In the genomic region with DNA sequence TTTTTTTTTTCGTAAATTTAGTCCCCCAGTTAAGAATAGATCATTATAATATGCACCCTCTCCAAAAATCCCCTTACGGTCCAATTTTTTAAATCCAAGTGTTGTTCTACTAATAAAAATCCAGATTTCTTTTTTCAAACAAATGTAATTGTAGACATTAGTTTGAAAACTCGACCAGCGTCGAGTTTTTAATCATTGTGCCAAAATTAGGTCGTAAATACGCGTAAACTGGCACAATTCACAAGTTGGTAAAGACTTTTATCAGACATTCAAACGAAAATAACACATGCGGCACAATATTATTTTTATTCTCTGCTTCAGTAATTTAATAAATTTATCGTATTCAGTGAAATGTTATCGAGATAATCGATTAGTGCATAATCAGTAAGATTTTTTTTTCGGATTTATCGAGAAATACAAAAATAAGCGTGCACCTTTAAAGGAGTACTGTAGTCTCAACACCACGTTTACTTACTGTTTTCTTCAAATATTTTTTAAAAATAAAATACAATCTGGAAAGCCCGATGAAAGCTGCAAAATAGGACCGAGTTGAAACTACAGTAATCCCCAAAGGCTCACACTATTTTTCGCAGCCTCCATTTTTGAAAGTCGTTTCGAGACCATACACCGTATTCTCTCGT, we compare ENCODE assay signal across 4 worm cellular contexts.
A peak's percentile ranks its signal among the peaks of the same experiment; 100 is the strongest.
TF ChIP-seq lines count a peak whose summit lies in the region.

C34B4.4 (plus strand) TSS at position 276 of the 641 bp plus-strand sequence.

TF ChIP-seq in whole organism, L1 larva, 84 proteins besides CTCF, POLR2A, EP300 and RAD21 (continued from another document and continues in another):
- TF ChIP-seq nhr-47 (tag; optimal IDR thresholded peaks at IDR 0.05; lab: Kevin White, UChicago): no peak
- TF ChIP-seq unc-30 (tag; optimal IDR thresholded peaks at IDR 0.05; lab: Kevin White, UChicago): no peak
- no peak for TF ChIP-seq sox-4 (tag; optimal IDR thresholded peaks at IDR 0.05; lab: Kevin White, UChicago)
- peak; percentile 29 for TF ChIP-seq nhr-90 (tag; optimal IDR thresholded peaks at IDR 0.05; lab: Kevin White, UChicago; ENCODE audit: poor library complexity)
- TF ChIP-seq nhr-20 (tag; optimal IDR thresholded peaks at IDR 0.05; lab: Kevin White, UChicago): no peak
- TF ChIP-seq zag-1 (tag; optimal IDR thresholded peaks at IDR 0.05; lab: Kevin White, UChicago): no peak
- TF ChIP-seq snpc-4 (tag; optimal IDR thresholded peaks at IDR 0.05; lab: Kevin White, UChicago): no peak
- TF ChIP-seq dpl-1 (GFP tag; optimal IDR thresholded peaks at IDR 0.05; lab: Kevin White, UChicago): no peak
- TF ChIP-seq efl-1 (optimal IDR thresholded peaks at IDR 0.05; lab: Kevin White, UChicago): no peak
- peak in 1 of 2 experiments; percentile 16 for TF ChIP-seq efl-1 (GFP tag; optimal IDR thresholded peaks at IDR 0.05 in 1 of 2; lab: Kevin White, UChicago)
- TF ChIP-seq nhr-28 (tag; optimal IDR thresholded peaks at IDR 0.05; lab: Kevin White, UChicago): no peak
- TF ChIP-seq nhr-19 (GFP tag; conservative IDR thresholded peaks at IDR 0.05; lab: Robert Waterston, UW): peak; percentile 19; the same call in 1 of the 2 replicates
- no peak for TF ChIP-seq lin-35 (GFP tag; optimal IDR thresholded peaks at IDR 0.05; lab: Kevin White, UChicago)
- TF ChIP-seq ceh-90 (tag; optimal IDR thresholded peaks at IDR 0.05; lab: Kevin White, UChicago): no peak
- no peak for TF ChIP-seq hlh-17 (GFP tag; optimal IDR thresholded peaks at IDR 0.05; lab: Kevin White, UChicago; ENCODE audit: borderline replicate concordance)
- no peak for TF ChIP-seq ets-5 (GFP tag; IDR thresholded peaks at IDR 0.05; lab: Robert Waterston, UW)
- no peak for TF ChIP-seq fkh-4 (tag; optimal IDR thresholded peaks at IDR 0.05; lab: Kevin White, UChicago; ENCODE audit: borderline replicate concordance)
- TF ChIP-seq snu-23 (GFP tag; optimal IDR thresholded peaks at IDR 0.05; lab: Kevin White, UChicago): peak; percentile 0
- TF ChIP-seq skn-1 (tag; optimal IDR thresholded peaks at IDR 0.05; lab: Kevin White, UChicago): no peak
- no peak for TF ChIP-seq sptf-1 (tag; optimal IDR thresholded peaks at IDR 0.05; lab: Kevin White, UChicago)
- no peak for TF ChIP-seq isw-1 (GFP tag; IDR thresholded peaks at IDR 0.05; lab: Robert Waterston, UW)
- TF ChIP-seq ceh-63 (GFP tag; optimal IDR thresholded peaks at IDR 0.05; lab: Kevin White, UChicago): no peak
- no peak for TF ChIP-seq dsc-1 (tag; optimal IDR thresholded peaks at IDR 0.05; lab: Kevin White, UChicago)
- no peak for TF ChIP-seq ztf-11 (tag; optimal IDR thresholded peaks at IDR 0.05; lab: Kevin White, UChicago)
- no peak for TF ChIP-seq rnt-1 (tag; optimal IDR thresholded peaks at IDR 0.05; lab: Kevin White, UChicago)
- TF ChIP-seq nhr-77 (tag; optimal IDR thresholded peaks at IDR 0.05; lab: Kevin White, UChicago): no peak
- no peak for TF ChIP-seq egl-27 (tag; optimal IDR thresholded peaks at IDR 0.05; lab: Kevin White, UChicago)
- TF ChIP-seq lin-39 (tag; optimal IDR thresholded peaks at IDR 0.05; lab: Kevin White, UChicago): no peak
- TF ChIP-seq hlh-4 (tag; optimal IDR thresholded peaks at IDR 0.05; lab: Kevin White, UChicago): no peak
- TF ChIP-seq lsy-2 (tag; optimal IDR thresholded peaks at IDR 0.05; lab: Kevin White, UChicago): no peak
- no peak for TF ChIP-seq ceh-88 (GFP tag; IDR thresholded peaks at IDR 0.05; lab: Robert Waterston, UW)
- no peak for TF ChIP-seq unc-98 (GFP tag; IDR thresholded peaks at IDR 0.05; lab: Robert Waterston, UW)

TF ChIP-seq in whole organism, L3 larva, 47 proteins besides CTCF, POLR2A, EP300 and RAD21 (continued from another document):
- TF ChIP-seq nhr-43 (tag; optimal IDR thresholded peaks at IDR 0.05; lab: Kevin White, UChicago; ENCODE audit: poor library complexity, severe bottlenecking): peak; percentile 40
- no peak for TF ChIP-seq fkh-10 (GFP tag; optimal IDR thresholded peaks at IDR 0.05; lab: Kevin White, UChicago)
- no peak for TF ChIP-seq unc-62 (GFP tag; optimal IDR thresholded peaks at IDR 0.05; lab: Kevin White, UChicago)
- TF ChIP-seq aly-2 (tag; optimal IDR thresholded peaks at IDR 0.05; lab: Kevin White, UChicago): no peak
- TF ChIP-seq ztf-4 (tag; optimal IDR thresholded peaks at IDR 0.05; lab: Kevin White, UChicago): no peak
- peak; percentile 38 for TF ChIP-seq elt-2 (tag; optimal IDR thresholded peaks at IDR 0.05; lab: Kevin White, UChicago)

TF ChIP-seq in whole organism, L4 larva, 104 proteins besides CTCF, POLR2A, EP300 and RAD21 (continued from another document):
- TF ChIP-seq mdt-29 (GFP tag; IDR thresholded peaks at IDR 0.05; lab: Robert Waterston, UW) (no peak), T26A8.4 (GFP tag; IDR thresholded peaks at IDR 0.05; lab: Robert Waterston, UW) (no peak), lin-39 (tag; optimal IDR thresholded peaks at IDR 0.05; lab: Kevin White, UChicago) (no peak), jun-1 (tag; optimal IDR thresholded peaks at IDR 0.05; lab: Kevin White, UChicago) (no peak), aha-1 (tag; lab: Kevin White, UChicago) (peak; percentile 90), lin-15B (tag; optimal IDR thresholded peaks at IDR 0.05; lab: Kevin White, UChicago) (no peak), lin-1 (GFP tag; IDR thresholded peaks at IDR 0.05; lab: Robert Waterston, UW) (no peak), daf-8 (GFP tag; IDR thresholded peaks at IDR 0.05; lab: Robert Waterston, UW) (no peak), mep-1 (tag; optimal IDR thresholded peaks at IDR 0.05; lab: Kevin White, UChicago) (peak; percentile 4), T20F7.1 (GFP tag; optimal IDR thresholded peaks at IDR 0.05; lab: Kevin White, UChicago) (peak; percentile 1), nhr-41 (GFP tag; IDR thresholded peaks at IDR 0.05; lab: Robert Waterston, UW) (no peak), mdl-1 (tag; optimal IDR thresholded peaks at IDR 0.05; lab: Kevin White, UChicago) (no peak), ama-1 (optimal IDR thresholded peaks at IDR 0.05; lab: Kevin White, UChicago) (peak; percentile 36), zag-1 (tag; optimal IDR thresholded peaks at IDR 0.05; lab: Kevin White, UChicago) (no peak), arid-1 (GFP tag; conservative IDR thresholded peaks at IDR 0.05; lab: Robert Waterston, UW) (no peak), zfp-2 (tag; optimal IDR thresholded peaks at IDR 0.05; lab: Kevin White, UChicago) (no peak), lir-3 (tag; optimal IDR thresholded peaks at IDR 0.05; lab: Kevin White, UChicago) (no peak), ZK546.5 (tag; optimal IDR thresholded peaks at IDR 0.05; lab: Kevin White, UChicago) (no peak), ceh-62 (tag; optimal IDR thresholded peaks at IDR 0.05; lab: Kevin White, UChicago) (no peak), nhr-10 (tag; optimal IDR thresholded peaks at IDR 0.05; lab: Kevin White, UChicago) (peak; percentile 9), ceh-82 (tag; optimal IDR thresholded peaks at IDR 0.05; lab: Kevin White, UChicago) (no peak), madf-9 (GFP tag; conservative IDR thresholded peaks at IDR 0.05; lab: Robert Waterston, UW) (no peak), nhr-25 (tag; optimal IDR thresholded peaks at IDR 0.05; lab: Kevin White, UChicago; ENCODE audit: borderline replicate concordance, insufficient read depth) (no peak), dve-1 (tag; optimal IDR thresholded peaks at IDR 0.05; lab: Kevin White, UChicago; ENCODE audit: insufficient read depth) (no peak), ctbp-1 (GFP tag; IDR thresholded peaks at IDR 0.05; lab: Robert Waterston, UW) (0 out of 2 replicates have a peak, but pooled peaks have one; percentile 7), unc-130 (GFP tag; optimal IDR thresholded peaks at IDR 0.05; lab: Kevin White, UChicago) (no peak), fkh-10 (GFP tag; optimal IDR thresholded peaks at IDR 0.05; lab: Kevin White, UChicago) (no peak), mxl-2 (GFP tag; conservative IDR thresholded peaks at IDR 0.05; lab: Robert Waterston, UW) (no peak), Y75B8A.6 (GFP tag; IDR thresholded peaks at IDR 0.05; lab: Robert Waterston, UW) (no peak), spr-3 (GFP tag; optimal IDR thresholded peaks at IDR 0.05; lab: Kevin White, UChicago) (peak; percentile 47), nhr-6 (tag; optimal IDR thresholded peaks at IDR 0.05; lab: Kevin White, UChicago) (no peak), ztf-11 (tag; optimal IDR thresholded peaks at IDR 0.05; lab: Kevin White, UChicago) (no peak), lin-38 (GFP tag; IDR thresholded peaks at IDR 0.05; lab: Robert Waterston, UW) (peak; percentile 31; the same call in 1 of the 2 replicates), Y48G9A.11 (GFP tag; IDR thresholded peaks at IDR 0.05; lab: Robert Waterston, UW) (0 out of 2 replicates have a peak, but pooled peaks have one; percentile 18), nhr-102 (tag; optimal IDR thresholded peaks at IDR 0.05; lab: Kevin White, UChicago) (peak; percentile 25), fos-1 (tag; optimal IDR thresholded peaks at IDR 0.05; lab: Kevin White, UChicago) (no peak), pha-4 (GFP tag; IDR thresholded peaks at IDR 0.05; lab: Robert Waterston, UW) (no peak), pha-4 (tag; optimal IDR thresholded peaks at IDR 0.05; lab: Kevin White, UChicago) (no peak), ZK337.2 (GFP tag; IDR thresholded peaks at IDR 0.05; lab: Robert Waterston, UW) (0 out of 2 replicates have a peak, but pooled peaks have one; percentile 42), snpc-4 (tag; optimal IDR thresholded peaks at IDR 0.05; lab: Kevin White, UChicago) (no peak)
TF ChIP-seq in whole organism, L4 larva: peak in this region for 14.

TF ChIP-seq in whole organism, young adult, 124 proteins besides CTCF, POLR2A, EP300 and RAD21 (continued from another document):
- no peak for TF ChIP-seq cebp-1 (GFP tag; IDR thresholded peaks at IDR 0.05; lab: Robert Waterston, UW)
- TF ChIP-seq cebp-1 (tag; optimal IDR thresholded peaks at IDR 0.05; lab: Kevin White, UChicago): no peak
- peak; percentile 60 for TF ChIP-seq zim-3 (tag; optimal IDR thresholded peaks at IDR 0.05; lab: Kevin White, UChicago)
- TF ChIP-seq madf-6 (GFP tag; IDR thresholded peaks at IDR 0.05; lab: Robert Waterston, UW): no peak
- TF ChIP-seq ztf-3 (GFP tag; optimal IDR thresholded peaks at IDR 0.05; lab: Kevin White, UChicago): peak; percentile 24
- TF ChIP-seq hlh-26 (GFP tag; conservative IDR thresholded peaks at IDR 0.05; lab: Robert Waterston, UW): no peak
- TF ChIP-seq nfyb-1 (GFP tag; IDR thresholded peaks at IDR 0.05; lab: Robert Waterston, UW): 0 out of 2 replicates have a peak, but pooled peaks have one; percentile 47
- TF ChIP-seq dpl-1 (GFP tag; optimal IDR thresholded peaks at IDR 0.05; lab: Kevin White, UChicago): no peak
- peak; percentile 58 for TF ChIP-seq F10E7.11 (tag; optimal IDR thresholded peaks at IDR 0.05; lab: Kevin White, UChicago)
- no peak for TF ChIP-seq madf-3 (GFP tag; IDR thresholded peaks at IDR 0.05; lab: Robert Waterston, UW)
- no peak for TF ChIP-seq snpc-3.4 (tag; optimal IDR thresholded peaks at IDR 0.05; lab: Kevin White, UChicago)
- no peak for TF ChIP-seq rcor-1 (GFP tag; IDR thresholded peaks at IDR 0.05; lab: Robert Waterston, UW)
- TF ChIP-seq K12H6.12 (tag; optimal IDR thresholded peaks at IDR 0.05; lab: Kevin White, UChicago): peak; percentile 47
- TF ChIP-seq F22D6.2 (tag; optimal IDR thresholded peaks at IDR 0.05; lab: Kevin White, UChicago): peak; percentile 1
